Worm (Caenorhabditis elegans): Measurements from ENCODE around the gene ZC449.8.
A peak's percentile ranks its signal among the peaks of the same experiment; 100 is the strongest.

The ZC449.8 gene

ce11 chrX:5013826-5014225 lies 2.0 kb upstream of the ZC449.8 start, which contains the start of gene ZC449.7 (continued):
- no peak for TF ChIP-seq hif-1 (tag; optimal IDR thresholded peaks at IDR 0.05)

- TF ChIP-seq nhr-6 (tag; optimal IDR thresholded peaks at IDR 0.05) (no peak), nhr-102 (tag; optimal IDR thresholded peaks at IDR 0.05) (no peak), ZK546.5 (tag; optimal IDR thresholded peaks at IDR 0.05) (no peak), ztf-11 (tag; optimal IDR thresholded peaks at IDR 0.05) (no peak)
Observed at ce11 chrX:5017591-5017990, 1.7 kb downstream of the ZC449.8 start, which contains the start of gene sek-3. sek-3 (plus strand) TSS chrX:5017891.

ce11 chrX:5018062-5018653 lies 2.3 kb downstream of the ZC449.8 start:
- peak; percentile 30 for TF ChIP-seq lin-13 (GFP tag; optimal IDR thresholded peaks at IDR 0.05)
- no peak for TF ChIP-seq daf-16 (GFP tag; optimal IDR thresholded peaks at IDR 0.05)
- TF ChIP-seq daf-16 (tag; optimal IDR thresholded peaks at IDR 0.05) = peak; percentile 71
- TF ChIP-seq hlh-11 (tag; optimal IDR thresholded peaks at IDR 0.05) = peak; percentile 53
- no peak for TF ChIP-seq zag-1 (tag; optimal IDR thresholded peaks at IDR 0.05)
- TF ChIP-seq nhr-11 (tag; optimal IDR thresholded peaks at IDR 0.05) = peak; percentile 23
- no peak for TF ChIP-seq aly-2 (tag; optimal IDR thresholded peaks at IDR 0.05)
- peak; percentile 40 for TF ChIP-seq mep-1 (tag; optimal IDR thresholded peaks at IDR 0.05)
- TF ChIP-seq Y5F2A.4 (GFP tag; optimal IDR thresholded peaks at IDR 0.05) = no peak
- TF ChIP-seq dve-1 (tag; optimal IDR thresholded peaks at IDR 0.05; ENCODE audit: insufficient read depth) = peak; percentile 42
- TF ChIP-seq F37D6.2 (tag; optimal IDR thresholded peaks at IDR 0.05) = no peak
- peak; percentile 19 for TF ChIP-seq nhr-77 (tag; optimal IDR thresholded peaks at IDR 0.05)
- peak in 1 of 2 experiments; percentile 24 for TF ChIP-seq unc-62 (GFP tag; optimal IDR thresholded peaks at IDR 0.05 in 1 of 2)
- no peak for TF ChIP-seq unc-62 (tag; optimal IDR thresholded peaks at IDR 0.05)
- peak; percentile 28 for TF ChIP-seq ceh-28 (tag; optimal IDR thresholded peaks at IDR 0.05)
- peak; percentile 17 for TF ChIP-seq rbr-2 (tag; optimal IDR thresholded peaks at IDR 0.05)
- TF ChIP-seq dpl-1 (GFP tag; optimal IDR thresholded peaks at IDR 0.05) = peak; percentile 10
- TF ChIP-seq dmd-6 (GFP tag; IDR thresholded peaks at IDR 0.05) = peak; percentile 47; the same call in 1 of the 2 replicates
- TF ChIP-seq pqm-1 (tag; optimal IDR thresholded peaks at IDR 0.05) = peak; percentile 61
- peak; percentile 20 for TF ChIP-seq nhr-28 (tag; optimal IDR thresholded peaks at IDR 0.05)
- TF ChIP-seq ctbp-1 (GFP tag; IDR thresholded peaks at IDR 0.05) = no peak
- no peak for TF ChIP-seq nhr-41 (GFP tag; IDR thresholded peaks at IDR 0.05)
- peak; percentile 34 for TF ChIP-seq mxl-3 (GFP tag; optimal IDR thresholded peaks at IDR 0.05)
- TF ChIP-seq hlh-30 (tag; optimal IDR thresholded peaks at IDR 0.05; ENCODE audit: insufficient read depth) = peak; percentile 2
- TF ChIP-seq php-3 (GFP tag; IDR thresholded peaks at IDR 0.05) = peak; percentile 87

ce11 chrX:5020996-5021395 lies 5.1 kb downstream of the ZC449.8 start, which contains the start of gene ZC449.2:
ZC449.2 (plus strand) TSS chrX:5021285.
- TF ChIP-seq zip-2 (tag; optimal IDR thresholded peaks at IDR 0.05) = no peak
- no peak for TF ChIP-seq php-3 (GFP tag; IDR thresholded peaks at IDR 0.05)
- no peak for TF ChIP-seq nhr-11 (tag; optimal IDR thresholded peaks at IDR 0.05)
- no peak for TF ChIP-seq Y5F2A.4 (GFP tag; optimal IDR thresholded peaks at IDR 0.05)
- no peak for TF ChIP-seq sdz-12 (GFP tag; optimal IDR thresholded peaks at IDR 0.05)
- TF ChIP-seq daf-16 (GFP tag; optimal IDR thresholded peaks at IDR 0.05) = no peak
- peak; percentile 9 for TF ChIP-seq daf-16 (tag; optimal IDR thresholded peaks at IDR 0.05)
- TF ChIP-seq rbr-2 (tag; optimal IDR thresholded peaks at IDR 0.05) = no peak
- peak; percentile 71 for TF ChIP-seq aha-1 (tag)
- no peak for TF ChIP-seq nhr-111 (GFP tag; optimal IDR thresholded peaks at IDR 0.05)

ce11 chrX:5022682-5023081 lies 6.8 kb downstream of the ZC449.8 start:
- TF ChIP-seq lim-7 (GFP tag; IDR thresholded peaks at IDR 0.05) = peak; percentile 87
- no peak for TF ChIP-seq fkh-10 (GFP tag; optimal IDR thresholded peaks at IDR 0.05)
- TF ChIP-seq set-16 (GFP tag; IDR thresholded peaks at IDR 0.05) = no peak
- no peak for TF ChIP-seq jun-1 (tag; optimal IDR thresholded peaks at IDR 0.05)
- TF ChIP-seq ceh-62 (tag; optimal IDR thresholded peaks at IDR 0.05) = no peak
- TF ChIP-seq lin-39 (tag; optimal IDR thresholded peaks at IDR 0.05) = no peak
- TF ChIP-seq nhr-25 (tag; optimal IDR thresholded peaks at IDR 0.05; ENCODE audit: borderline replicate concordance, insufficient read depth) = no peak
- TF ChIP-seq lin-15B (tag; optimal IDR thresholded peaks at IDR 0.05) = no peak
- peak; percentile 55 for TF ChIP-seq sdz-12 (GFP tag; optimal IDR thresholded peaks at IDR 0.05)
- no peak for TF ChIP-seq ces-1 (GFP tag; optimal IDR thresholded peaks at IDR 0.05)
- no peak for TF ChIP-seq daf-12 (tag; optimal IDR thresholded peaks at IDR 0.05)
- no peak for TF ChIP-seq nhr-111 (GFP tag; optimal IDR thresholded peaks at IDR 0.05)
- peak; percentile 61; the same call in 1 of the 2 replicates for TF ChIP-seq Y75B8A.6 (GFP tag; IDR thresholded peaks at IDR 0.05)
- peak in 1 of 2 experiments; percentile 97 for TF ChIP-seq unc-62 (GFP tag; optimal IDR thresholded peaks at IDR 0.05 in 1 of 2)
- TF ChIP-seq unc-62 (tag; optimal IDR thresholded peaks at IDR 0.05) = no peak
- no peak for TF ChIP-seq aha-1 (tag)
